Fruit fly (Drosophila melanogaster) whole organism, pupa: ENCODE data around the gene pyx.

ENCODE experiments used
- CG10348 ChIP-seq: fragments of 200-800 bp; sonication (Bioruptor generic); IDR thresholded peaks from 2 replicates; pipeline ENCODE4 v1.3.6; 2022; ENCODE audit warnings: missing biosample characterization, missing genetic modification characterization
- CG12605 ChIP-seq: fragments of 200-800 bp; sonication (Bioruptor generic); IDR thresholded peaks from 2 replicates; pipeline ENCODE4 v1.3.6; 2022; ENCODE audit warnings: missing biosample characterization, missing genetic modification characterization
- CG13204 ChIP-seq: fragments of 200-800 bp; sonication (Bioruptor generic); optimal IDR thresholded peaks from 2 replicates; lab custom pipeline; 2018; ENCODE audit warnings: missing biosample characterization, mild to moderate bottlenecking, missing genetic modification characterization, moderate library complexity
- CG14655 ChIP-seq: fragments of 200-800 bp; sonication (Bioruptor generic); optimal IDR thresholded peaks from 3 replicates; lab custom pipeline; 2017; ENCODE audit warnings: mild to moderate bottlenecking, missing biosample characterization, missing genetic modification reagents, missing genetic modification characterization
- CG15710 ChIP-seq: fragments of 200-800 bp; sonication (Bioruptor generic); optimal IDR thresholded peaks from 2 replicates; lab custom pipeline; 2018; ENCODE audit warnings: missing biosample characterization, mild to moderate bottlenecking, missing genetic modification characterization, moderate library complexity
- CG17806 ChIP-seq: fragments of 200-800 bp; sonication (Bioruptor generic); optimal IDR thresholded peaks from 2 replicates; lab custom pipeline; 2018; ENCODE audit warnings: missing biosample characterization, mild to moderate bottlenecking, missing genetic modification characterization, moderate library complexity
- CG32121 ChIP-seq: fragments of 200-800 bp; sonication (Bioruptor generic); IDR thresholded peaks from 2 replicates; pipeline ENCODE4 v1.3.6; 2022; ENCODE audit warnings: missing biosample characterization, missing genetic modification characterization
- CG34367 ChIP-seq: fragments of 200-800 bp; sonication (Bioruptor generic); optimal IDR thresholded peaks from 2 replicates; lab custom pipeline; 2018; ENCODE audit warnings: missing biosample characterization, mild to moderate bottlenecking, missing genetic modification characterization
- CG4496 ChIP-seq: fragments of 200-800 bp; sonication (Bioruptor generic); IDR thresholded peaks from 3 replicates; pipeline ENCODE4 v1.3.6; 2022; ENCODE audit warnings: missing biosample characterization, missing genetic modification characterization
- CG8159 ChIP-seq: fragments of 200-800 bp; sonication (Bioruptor generic); optimal IDR thresholded peaks from 3 replicates; lab custom pipeline; 2018; ENCODE audit warnings: missing biosample characterization, mild to moderate bottlenecking, missing genetic modification characterization, moderate library complexity
- CG8301 ChIP-seq: fragments of 200-800 bp; sonication (Bioruptor generic); optimal IDR thresholded peaks from 2 replicates; lab custom pipeline; 2018; ENCODE audit warnings: missing biosample characterization, mild to moderate bottlenecking, missing genetic modification characterization
- CG9948 ChIP-seq: fragments of 200-800 bp; sonication (Bioruptor generic); optimal IDR thresholded peaks from 2 replicates; lab custom pipeline; 2018; ENCODE audit warnings: missing biosample characterization, mild to moderate bottlenecking, missing genetic modification characterization, moderate library complexity
- D1 ChIP-seq: fragments of 200-800 bp; sonication (Bioruptor generic); optimal IDR thresholded peaks from 2 replicates; lab custom pipeline; 2018; ENCODE audit warnings: missing biosample characterization, mild to moderate bottlenecking, missing genetic modification characterization, moderate library complexity
- EcR ChIP-seq: fragments of 200-800 bp; sonication (Bioruptor generic); optimal IDR thresholded peaks from 3 replicates; lab custom pipeline; 2019; ENCODE audit warnings: missing biosample characterization, missing genetic modification characterization, mild to moderate bottlenecking, moderate library complexity, missing genetic modification reagents
- Ets98B ChIP-seq: fragments of 200-800 bp; sonication (Bioruptor generic); IDR thresholded peaks from 2 replicates; pipeline ENCODE4 v1.3.6; 2022; ENCODE audit warnings: missing biosample characterization, missing genetic modification characterization
- Pif1A ChIP-seq: fragments of 200-800 bp; sonication (Bioruptor generic); optimal IDR thresholded peaks from 3 replicates; lab custom pipeline; 2016; ENCODE audit warnings: missing biosample characterization, missing genetic modification characterization
- Pif1B ChIP-seq: fragments of 200-800 bp; sonication (Bioruptor generic); optimal IDR thresholded peaks from 3 replicates; lab custom pipeline; 2016; ENCODE audit warnings: missing biosample characterization, missing genetic modification characterization
- Snoo ChIP-seq: fragments of 200-800 bp; sonication (Bioruptor generic); optimal IDR thresholded peaks from 3 replicates; lab custom pipeline; 2017; ENCODE audit warnings: missing biosample characterization, mild to moderate bottlenecking, missing genetic modification characterization, inconsistent platforms
- fd96Ca ChIP-seq: fragments of 200-800 bp; sonication (Bioruptor generic); IDR thresholded peaks from 3 replicates; pipeline ENCODE4 v1.3.6; 2022; ENCODE audit warnings: missing biosample characterization, missing genetic modification characterization
- gl ChIP-seq: fragments of 200-800 bp; sonication (Bioruptor generic); optimal IDR thresholded peaks from 2 replicates; lab custom pipeline; 2018; ENCODE audit warnings: missing biosample characterization, mild to moderate bottlenecking, missing genetic modification characterization
- rn ChIP-seq: fragments of 200-800 bp; sonication (Bioruptor generic); IDR thresholded peaks from 2 replicates; pipeline ENCODE4 v1.3.6; 2022; ENCODE audit warnings: missing biosample characterization, missing genetic modification characterization

pyx gene

dm6 chr3L:267083-267482 lies 44.2 kb upstream of the pyx start, which contains the start of gene miple1:
Gene miple1, plus strand, starts transcription at chr3L:267299.
- TF ChIP-seq CG12605 (no peak), CG4496 (0 out of 3 replicates have a peak, but pooled peaks have one; percentile 18), fd96Ca (GFP tag; lab: Robert Waterston, UW) (no peak), Snoo (tag; lab: Kevin White, UChicago) (no peak), EcR (GFP tag; lab: Kevin White, UChicago) (no peak), CG32121 (no peak), Pif1B (GFP tag; lab: Kevin White, UChicago) (no peak)
- TF ChIP-seq, all 21 proteins: peak for 1

- TF ChIP-seq CG8159 (tag; lab: Kevin White, UChicago) (no peak), Pif1B (GFP tag; lab: Kevin White, UChicago) (no peak), CG32121 (no peak), D1 (no peak), CG9948 (tag; lab: Kevin White, UChicago) (no peak), CG34367 (tag; lab: Kevin White, UChicago) (no peak), Snoo (tag; lab: Kevin White, UChicago) (no peak), CG17806 (tag; lab: Kevin White, UChicago) (no peak)
- TF ChIP-seq, all 21 proteins: peak for 0
These were observed 42.9 kb upstream of the pyx start, which contains the start of gene CG34263 for dm6 chr3L:265808-266207. Gene CG34263, minus strand, starts transcription at chr3L:265908.

- TF ChIP-seq CG32121 (no peak), CG14655 (GFP tag; lab: Kevin White, UChicago) (no peak), CG10348 (GFP tag; lab: Robert Waterston, UW) (no peak), Snoo (tag; lab: Kevin White, UChicago) (no peak), EcR (GFP tag; lab: Kevin White, UChicago) (no peak), fd96Ca (GFP tag; lab: Robert Waterston, UW) (no peak; the same call in 2 of the 3 replicates), Pif1B (GFP tag; lab: Kevin White, UChicago) (peak; percentile 16), CG15710 (tag; lab: Kevin White, UChicago) (peak; percentile 13), rn (GFP tag; lab: Robert Waterston, UW) (no peak), CG4496 (peak; percentile 41; the same call in 1 of the 3 replicates), Pif1A (no peak), CG8159 (tag; lab: Kevin White, UChicago) (peak; percentile 7), gl (tag; lab: Kevin White, UChicago) (no peak), CG17806 (tag; lab: Kevin White, UChicago) (no peak), CG34367 (tag; lab: Kevin White, UChicago) (no peak), CG12605 (no peak), D1 (no peak), CG13204 (GFP tag; lab: Kevin White, UChicago) (no peak), CG9948 (tag; lab: Kevin White, UChicago) (no peak)
These were observed 41.7 kb upstream of the pyx start, which contains the start of the genes Tudor-SN and mRpL17 for dm6 chr3L:264378-265151. Gene Tudor-SN, minus strand, starts transcription at chr3L:264380. Gene mRpL17, plus strand, starts transcription at chr3L:264779.

dm6 chr3L:263500-264377 lies 40.9 kb upstream of the pyx start:
- 0 out of 3 replicates have a peak, but pooled peaks have one; percentile 33 for TF ChIP-seq fd96Ca (GFP tag; lab: Robert Waterston, UW)
- no peak for TF ChIP-seq CG17806 (tag; lab: Kevin White, UChicago)
- TF ChIP-seq Pif1A = no peak
- TF ChIP-seq, all 21 proteins: peak for 1

- TF ChIP-seq CG13204 (GFP tag; lab: Kevin White, UChicago) (no peak), Snoo (tag; lab: Kevin White, UChicago) (no peak), CG10348 (GFP tag; lab: Robert Waterston, UW) (no peak), Ets98B (GFP tag; lab: Robert Waterston, UW) (no peak), CG12605 (no peak), Pif1B (GFP tag; lab: Kevin White, UChicago) (no peak), D1 (no peak), rn (GFP tag; lab: Robert Waterston, UW) (no peak), Pif1A (no peak), CG4496 (0 out of 3 replicates have a peak, but pooled peaks have one; percentile 29), EcR (GFP tag; lab: Kevin White, UChicago) (peak; percentile 44), fd96Ca (GFP tag; lab: Robert Waterston, UW) (0 out of 3 replicates have a peak, but pooled peaks have one; percentile 16), CG8159 (tag; lab: Kevin White, UChicago) (no peak), CG17806 (tag; lab: Kevin White, UChicago) (no peak), CG9948 (tag; lab: Kevin White, UChicago) (no peak), CG8301 (tag; lab: Kevin White, UChicago) (no peak), CG34367 (tag; lab: Kevin White, UChicago) (no peak), CG32121 (no peak), CG14655 (GFP tag; lab: Kevin White, UChicago) (no peak), gl (tag; lab: Kevin White, UChicago) (no peak), CG15710 (tag; lab: Kevin White, UChicago) (no peak)
These were observed 39.9 kb upstream of the pyx start for dm6 chr3L:262724-263177.
